Fruit fly (Drosophila melanogaster): ENCODE results near the gene Herc4.

The Herc4 gene

DNA sequence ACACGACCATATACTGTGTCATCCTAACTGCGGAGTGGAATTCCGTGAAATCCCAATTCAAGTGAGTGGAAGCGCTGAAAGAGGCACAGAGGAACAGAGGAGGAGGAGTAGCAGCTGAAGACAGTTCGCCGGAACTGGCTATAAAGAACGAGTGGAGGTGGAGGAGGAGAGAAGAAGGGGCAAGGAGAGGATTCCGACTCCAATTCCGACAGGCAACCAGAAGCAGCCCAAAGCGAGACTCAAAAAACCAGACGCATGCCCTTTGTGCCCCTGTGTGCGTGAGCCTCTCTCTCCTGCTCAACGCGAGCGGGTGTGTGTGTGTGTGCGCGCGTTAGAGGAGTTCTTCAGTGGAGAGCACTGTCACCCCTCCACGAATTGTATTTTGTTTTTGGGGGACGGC, 35.9 kb downstream of the Herc4 start:
- TF ChIP-seq pad (GFP tag; optimal IDR thresholded peaks at IDR 0.05), result peak; percentile 83
- no peak for TF ChIP-seq CG1620 (GFP tag; optimal IDR thresholded peaks at IDR 0.05)

- TF ChIP-seq Mnt (GFP tag; optimal IDR thresholded peaks at IDR 0.05) (no peak), CG11617 (GFP tag; optimal IDR thresholded peaks at IDR 0.05) (peak; percentile 35), toe (GFP tag; optimal IDR thresholded peaks at IDR 0.05) (peak; percentile 74), CG33017 (tag; optimal IDR thresholded peaks at IDR 0.05) (no peak), cnc (optimal IDR thresholded peaks at IDR 0.05) (no peak), Clk (GFP tag; optimal IDR thresholded peaks at IDR 0.05) (peak; percentile 33), cic (GFP tag; optimal IDR thresholded peaks at IDR 0.05) (no peak), CG7101 (tag; optimal IDR thresholded peaks at IDR 0.05) (peak; percentile 43), Crg-1 (GFP tag; optimal IDR thresholded peaks at IDR 0.05) (no peak), pad (GFP tag; optimal IDR thresholded peaks at IDR 0.05) (peak; percentile 77), kay (GFP tag; ENCODE audit: borderline replicate concordance) (no peak), tj (GFP tag; optimal IDR thresholded peaks at IDR 0.05) (peak; percentile 81), Hr96 (GFP tag; optimal IDR thresholded peaks at IDR 0.05) (no peak), CG14711 (tag; optimal IDR thresholded peaks at IDR 0.05) (peak; percentile 41), CG12768 (GFP tag; optimal IDR thresholded peaks at IDR 0.05) (no peak), bab1 (GFP tag; optimal IDR thresholded peaks at IDR 0.05) (peak; percentile 53), ovo (GFP tag; optimal IDR thresholded peaks at IDR 0.05) (peak; percentile 39), CG5204 (GFP tag; optimal IDR thresholded peaks at IDR 0.05) (no peak), CG7045 (GFP tag; optimal IDR thresholded peaks at IDR 0.05) (peak; percentile 8), CG1620 (GFP tag; optimal IDR thresholded peaks at IDR 0.05) (peak; percentile 64)
Observed at dm6 chr3L:1349942-1350923, 36.7 kb downstream of the Herc4 start.

dm6 chr3L:1350924-1351215, 37.4 kb downstream of the Herc4 start, which contains the start of gene CG9166:
TSS of gene CG9166 (plus strand) at chr3L:1351116.
- TF ChIP-seq tj (GFP tag; optimal IDR thresholded peaks at IDR 0.05), result no peak
- TF ChIP-seq bab1 (GFP tag; optimal IDR thresholded peaks at IDR 0.05), result no peak
- TF ChIP-seq ovo (GFP tag; optimal IDR thresholded peaks at IDR 0.05), result no peak
- TF ChIP-seq CG7101 (tag; optimal IDR thresholded peaks at IDR 0.05), result no peak
- TF ChIP-seq CG5204 (GFP tag; optimal IDR thresholded peaks at IDR 0.05), result no peak
- TF ChIP-seq Mnt (GFP tag; optimal IDR thresholded peaks at IDR 0.05), result no peak
- TF ChIP-seq CG7045 (GFP tag; optimal IDR thresholded peaks at IDR 0.05), result no peak
- TF ChIP-seq pad (GFP tag; optimal IDR thresholded peaks at IDR 0.05), result no peak
- no peak for TF ChIP-seq kay (GFP tag; ENCODE audit: borderline replicate concordance)
- TF ChIP-seq Crg-1 (GFP tag; optimal IDR thresholded peaks at IDR 0.05), result no peak
- TF ChIP-seq cic (GFP tag; optimal IDR thresholded peaks at IDR 0.05), result no peak
- no peak for TF ChIP-seq Clk (GFP tag; optimal IDR thresholded peaks at IDR 0.05)
- TF ChIP-seq cnc (optimal IDR thresholded peaks at IDR 0.05), result no peak
- no peak for TF ChIP-seq CG1620 (GFP tag; optimal IDR thresholded peaks at IDR 0.05)
- TF ChIP-seq Hr96 (GFP tag; optimal IDR thresholded peaks at IDR 0.05), result no peak
- no peak for TF ChIP-seq CG12768 (GFP tag; optimal IDR thresholded peaks at IDR 0.05)
- no peak for TF ChIP-seq CG33017 (tag; optimal IDR thresholded peaks at IDR 0.05)
- TF ChIP-seq toe (GFP tag; optimal IDR thresholded peaks at IDR 0.05), result no peak
- no peak for TF ChIP-seq CG11617 (GFP tag; optimal IDR thresholded peaks at IDR 0.05)

dm6 chr3L:1352065-1352464, 38.6 kb downstream of the Herc4 start:
- TF ChIP-seq CG11617 (GFP tag; optimal IDR thresholded peaks at IDR 0.05) (peak; percentile 37), toe (GFP tag; optimal IDR thresholded peaks at IDR 0.05) (no peak), CG14711 (tag; optimal IDR thresholded peaks at IDR 0.05) (no peak), CG12768 (GFP tag; optimal IDR thresholded peaks at IDR 0.05) (no peak), Mnt (GFP tag; optimal IDR thresholded peaks at IDR 0.05) (peak; percentile 20), tj (GFP tag; optimal IDR thresholded peaks at IDR 0.05) (no peak), Crg-1 (GFP tag; optimal IDR thresholded peaks at IDR 0.05) (peak; percentile 27), Clk (GFP tag; optimal IDR thresholded peaks at IDR 0.05) (no peak), ovo (GFP tag; optimal IDR thresholded peaks at IDR 0.05) (peak; percentile 76), CG5204 (GFP tag; optimal IDR thresholded peaks at IDR 0.05) (no peak), CG7101 (tag; optimal IDR thresholded peaks at IDR 0.05) (peak; percentile 13), Hr96 (GFP tag; optimal IDR thresholded peaks at IDR 0.05) (no peak), bab1 (GFP tag; optimal IDR thresholded peaks at IDR 0.05) (peak; percentile 67), pad (GFP tag; optimal IDR thresholded peaks at IDR 0.05) (no peak), CG1620 (GFP tag; optimal IDR thresholded peaks at IDR 0.05) (peak; percentile 48), cnc (optimal IDR thresholded peaks at IDR 0.05) (no peak), CG33017 (tag; optimal IDR thresholded peaks at IDR 0.05) (no peak), cic (GFP tag; optimal IDR thresholded peaks at IDR 0.05) (no peak), kay (GFP tag; ENCODE audit: borderline replicate concordance) (no peak), CG7045 (GFP tag; optimal IDR thresholded peaks at IDR 0.05) (no peak)

DNA sequence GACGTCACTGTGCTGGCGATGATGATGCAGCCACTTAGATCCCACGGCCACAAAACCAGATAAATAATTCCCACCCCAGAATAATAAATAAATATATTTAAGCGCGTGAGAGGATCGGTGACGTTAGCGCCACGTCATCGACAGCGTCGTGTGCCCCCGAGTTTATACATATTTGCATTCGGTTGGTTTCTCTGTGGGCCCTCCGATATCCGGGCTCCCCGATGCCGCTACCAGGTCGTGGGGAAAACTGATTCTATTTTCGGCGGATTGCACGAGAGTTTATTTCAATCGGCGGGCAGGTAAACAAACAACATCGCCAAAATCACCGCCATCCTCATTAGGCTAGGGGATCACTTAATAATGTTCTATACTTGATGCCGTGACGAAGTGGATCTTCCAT, 40.7 kb downstream of the Herc4 start:
- no peak for TF ChIP-seq cic (GFP tag; optimal IDR thresholded peaks at IDR 0.05)

DNA sequence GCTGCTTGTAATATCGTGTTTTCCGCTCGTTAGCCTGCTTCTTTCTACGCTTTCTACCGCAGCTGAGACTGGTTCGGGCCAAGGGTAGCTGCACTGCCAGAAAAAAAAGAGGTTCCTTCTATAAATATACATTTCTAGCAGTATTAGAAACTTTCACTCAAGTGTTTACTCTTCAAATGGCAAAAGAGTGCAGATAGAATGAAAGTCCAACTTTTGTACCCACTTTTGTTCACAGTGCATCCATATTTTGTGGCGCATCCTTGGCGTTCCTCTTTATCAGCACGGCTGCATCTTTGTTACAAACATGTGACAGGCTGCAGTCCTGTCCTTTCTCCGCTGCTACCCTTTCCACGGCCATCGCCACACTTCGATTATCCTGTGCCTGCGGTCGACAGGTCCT, 44.8 kb downstream of the Herc4 start:
- TF ChIP-seq Clk (GFP tag; optimal IDR thresholded peaks at IDR 0.05) (no peak), cic (GFP tag; optimal IDR thresholded peaks at IDR 0.05) (no peak), CG7101 (tag; optimal IDR thresholded peaks at IDR 0.05) (no peak), Crg-1 (GFP tag; optimal IDR thresholded peaks at IDR 0.05) (no peak), cnc (optimal IDR thresholded peaks at IDR 0.05) (no peak), bab1 (GFP tag; optimal IDR thresholded peaks at IDR 0.05) (no peak), CG14711 (tag; optimal IDR thresholded peaks at IDR 0.05) (no peak)

Data from whole organism, adult.